Fruit fly (Drosophila melanogaster) whole organism, prepupa: ENCODE results near the gene CG17681.
A peak's percentile ranks its signal among the peaks of the same experiment; 100 is the strongest.

Experiments used
- Blimp-1 ChIP-seq: fragments of 200-800 bp; sonication (Bioruptor generic); optimal IDR thresholded peaks from 3 replicates; lab custom pipeline; 2017; ENCODE audit warnings: missing biosample characterization, missing genetic modification characterization, mild to moderate bottlenecking, moderate library complexity, missing genetic modification reagents
- CG10631 ChIP-seq: fragments of 200-800 bp; sonication (Bioruptor generic); optimal IDR thresholded peaks from 2 replicates; lab custom pipeline; 2016; ENCODE audit warnings: missing biosample characterization, missing genetic modification characterization
- CG10669 ChIP-seq: fragments of 200-800 bp; sonication (Bioruptor generic); optimal IDR thresholded peaks from 3 replicates; lab custom pipeline; 2018; ENCODE audit warnings: missing biosample characterization, mild to moderate bottlenecking, missing genetic modification characterization, moderate library complexity
- CG11294 ChIP-seq: fragments of 200-800 bp; sonication (Bioruptor generic); IDR thresholded peaks from 2 replicates; pipeline ENCODE4 v1.3.6; 2022; ENCODE audit warnings: missing biosample characterization, missing genetic modification characterization
- CG11762 ChIP-seq: fragments of 200-800 bp; sonication (Bioruptor generic); optimal IDR thresholded peaks from 3 replicates; lab custom pipeline; 2016; ENCODE audit warnings: missing biosample characterization, missing genetic modification characterization; ENCODE audit not compliant: insufficient read depth
- CG11902 ChIP-seq: fragments of 200-800 bp; sonication (Bioruptor generic); optimal IDR thresholded peaks from 3 replicates; lab custom pipeline; 2016; ENCODE audit warnings: missing biosample characterization, missing genetic modification characterization
- CG15336 ChIP-seq: fragments of 200-800 bp; sonication (Bioruptor generic); IDR thresholded peaks from 2 replicates; pipeline ENCODE4 v1.3.6; 2022; ENCODE audit warnings: missing biosample characterization, missing genetic modification characterization
- CG1621 ChIP-seq: fragments of 200-800 bp; sonication (Bioruptor generic); optimal IDR thresholded peaks from 3 replicates; lab custom pipeline; 2018; ENCODE audit warnings: missing biosample characterization, mild to moderate bottlenecking, missing genetic modification characterization
- CG16779 ChIP-seq: fragments of 200-800 bp; sonication (Bioruptor generic); optimal IDR thresholded peaks from 3 replicates; lab custom pipeline; 2017; ENCODE audit warnings: missing biosample characterization, mild to moderate bottlenecking, missing genetic modification characterization
- CG31627 ChIP-seq: fragments of 200-800 bp; sonication (Bioruptor generic); optimal IDR thresholded peaks from 3 replicates; lab custom pipeline; 2016; ENCODE audit warnings: missing biosample characterization, missing genetic modification characterization
- CG32006 ChIP-seq: fragments of 200-800 bp; sonication (Bioruptor generic); optimal IDR thresholded peaks from 3 replicates; lab custom pipeline; 2017; ENCODE audit warnings: missing biosample characterization, mild to moderate bottlenecking, missing genetic modification characterization
- CG3919 ChIP-seq: fragments of 200-800 bp; sonication (Bioruptor generic); optimal IDR thresholded peaks from 3 replicates; lab custom pipeline; 2016; ENCODE audit warnings: missing biosample characterization, missing genetic modification characterization
- CG4318 ChIP-seq: fragments of 200-800 bp; sonication (Bioruptor generic); optimal IDR thresholded peaks from 3 replicates; lab custom pipeline; 2017; ENCODE audit warnings: missing biosample characterization, mild to moderate bottlenecking, missing genetic modification characterization
- CG6276 ChIP-seq: fragments of 200-800 bp; sonication (Bioruptor generic); optimal IDR thresholded peaks from 2 replicates; lab custom pipeline; 2017; ENCODE audit warnings: missing biosample characterization, mild to moderate bottlenecking, missing genetic modification characterization
- CG6854 ChIP-seq: fragments of 200-800 bp; sonication (Bioruptor generic); optimal IDR thresholded peaks from 2 replicates; lab custom pipeline; 2017; ENCODE audit warnings: missing biosample characterization, mild to moderate bottlenecking, missing genetic modification characterization
- CG8319 ChIP-seq: fragments of 200-800 bp; sonication (Bioruptor generic); optimal IDR thresholded peaks from 3 replicates; lab custom pipeline; 2016; ENCODE audit warnings: missing biosample characterization, missing genetic modification characterization
- CG9139 ChIP-seq: fragments of 200-800 bp; sonication (Bioruptor generic); optimal IDR thresholded peaks from 3 replicates; lab custom pipeline; 2017; ENCODE audit warnings: missing biosample characterization, mild to moderate bottlenecking, missing genetic modification characterization
- Eip75B ChIP-seq: fragments of 200-800 bp; sonication (Bioruptor generic); optimal IDR thresholded peaks from 3 replicates; lab custom pipeline; 2016; ENCODE audit warnings: missing biosample characterization, missing genetic modification characterization
- Eip78C ChIP-seq: fragments of 200-800 bp; sonication (Bioruptor generic); peaks from one replicate; lab custom pipeline; 2016; ENCODE audit warnings: missing biosample characterization, missing genetic modification characterization
- Eip93F ChIP-seq: fragments of 200-800 bp; sonication (Bioruptor generic); optimal IDR thresholded peaks from 2 replicates; lab custom pipeline; 2016; ENCODE audit warnings: missing biosample characterization, mild to moderate bottlenecking, missing genetic modification characterization
- Ets21C ChIP-seq: fragments of 200-800 bp; sonication (Bioruptor generic); optimal IDR thresholded peaks from 3 replicates; lab custom pipeline; 2016; ENCODE audit warnings: missing biosample characterization, missing genetic modification characterization
- Ets96B ChIP-seq: fragments of 200-800 bp; optimal IDR thresholded peaks from 2 replicates; lab custom pipeline; 2019; ENCODE audit warnings: missing biosample characterization, mild to moderate bottlenecking, missing genetic modification characterization, moderate library complexity
- Hr4 ChIP-seq: fragments of 200-800 bp; sonication (Bioruptor generic); optimal IDR thresholded peaks from 3 replicates; lab custom pipeline; 2016; ENCODE audit warnings: missing biosample characterization, missing genetic modification characterization
- Met ChIP-seq: fragments of 200-800 bp; sonication (Bioruptor generic); optimal IDR thresholded peaks from 3 replicates; lab custom pipeline; 2016; ENCODE audit warnings: missing biosample characterization, missing genetic modification characterization
- Sox102F ChIP-seq: fragments of 200-800 bp; sonication (Bioruptor generic); optimal IDR thresholded peaks from 2 replicates; lab custom pipeline; 2016; ENCODE audit warnings: missing biosample characterization, mild to moderate bottlenecking, missing genetic modification characterization
- Sox14 ChIP-seq: fragments of 200-800 bp; sonication (Bioruptor generic); optimal IDR thresholded peaks from 3 replicates; lab custom pipeline; 2016; ENCODE audit warnings: missing biosample characterization, missing genetic modification characterization
- cyc ChIP-seq: fragments of 200-800 bp; sonication (Bioruptor generic); optimal IDR thresholded peaks from 3 replicates; lab custom pipeline; 2016; ENCODE audit warnings: missing biosample characterization, missing genetic modification characterization
- dac ChIP-seq: fragments of 200-800 bp; sonication (Bioruptor generic); optimal IDR thresholded peaks from 2 replicates; lab custom pipeline; 2017; ENCODE audit warnings: missing biosample characterization, mild to moderate bottlenecking, missing genetic modification characterization
- dsx ChIP-seq: fragments of 200-800 bp; optimal IDR thresholded peaks from 3 replicates; lab custom pipeline; 2019; ENCODE audit warnings: missing biosample characterization, mild to moderate bottlenecking, missing genetic modification characterization, moderate library complexity; ENCODE audit not compliant: poor library complexity, severe bottlenecking
- eg ChIP-seq: fragments of 200-800 bp; sonication (Bioruptor generic); IDR thresholded peaks from 3 replicates; pipeline ENCODE4 v1.3.6; 2022; ENCODE audit warnings: missing biosample characterization, missing genetic modification characterization
- esn ChIP-seq: fragments of 200-800 bp; sonication (Bioruptor generic); optimal IDR thresholded peaks from 2 replicates; lab custom pipeline; 2016; ENCODE audit warnings: missing biosample characterization, mild to moderate bottlenecking, missing genetic modification characterization, moderate library complexity
- fd59A ChIP-seq: fragments of 200-800 bp; sonication (Bioruptor generic); optimal IDR thresholded peaks from 2 replicates; lab custom pipeline; 2017; ENCODE audit warnings: missing biosample characterization, mild to moderate bottlenecking, missing genetic modification characterization, missing genetic modification reagents
- fkh ChIP-seq: fragments of 200-800 bp; sonication (Bioruptor generic); optimal IDR thresholded peaks from 3 replicates; lab custom pipeline; 2017; ENCODE audit warnings: missing biosample characterization, mild to moderate bottlenecking, missing genetic modification characterization, moderate library complexity
- lz ChIP-seq: fragments of 200-800 bp; sonication (Bioruptor generic); optimal IDR thresholded peaks from 3 replicates; lab custom pipeline; 2016; ENCODE audit warnings: missing biosample characterization, missing genetic modification characterization
- net ChIP-seq: fragments of 200-800 bp; sonication (Bioruptor generic); optimal IDR thresholded peaks from 3 replicates; lab custom pipeline; 2016; ENCODE audit warnings: missing biosample characterization, missing genetic modification characterization
- pdm3 ChIP-seq: fragments of 200-800 bp; sonication (Bioruptor generic); optimal IDR thresholded peaks from 3 replicates; lab custom pipeline; 2016; ENCODE audit warnings: missing biosample characterization, missing genetic modification characterization
- salr ChIP-seq, 2 experiments: fragments of 200-800 bp; sonication (Bioruptor generic); optimal IDR thresholded peaks; 3 replicates each; lab custom pipeline; 2016 to 2018; ENCODE audit warnings: missing biosample characterization in 2 of 2, missing genetic modification characterization in 2 of 2, mild to moderate bottlenecking in 1 of 2
- ss ChIP-seq, 2 experiments: fragments of 200-800 bp; sonication (Bioruptor generic); optimal IDR thresholded peaks; 2 replicates in 1 of 2; 3 replicates in 1 of 2; lab custom pipeline; 2017 to 2018; ENCODE audit warnings: mild to moderate bottlenecking in 2 of 2, missing biosample characterization in 2 of 2, missing genetic modification characterization in 2 of 2, moderate library complexity in 1 of 2
- svp ChIP-seq: fragments of 200-800 bp; sonication (Bioruptor generic); peaks from one replicate; lab custom pipeline; 2016; ENCODE audit warnings: missing biosample characterization, missing genetic modification characterization
- vri ChIP-seq: fragments of 200-800 bp; sonication (Bioruptor generic); optimal IDR thresholded peaks from 3 replicates; lab custom pipeline; 2016; ENCODE audit warnings: missing biosample characterization, mild to moderate bottlenecking, missing genetic modification characterization

CG17681 gene

DNA sequence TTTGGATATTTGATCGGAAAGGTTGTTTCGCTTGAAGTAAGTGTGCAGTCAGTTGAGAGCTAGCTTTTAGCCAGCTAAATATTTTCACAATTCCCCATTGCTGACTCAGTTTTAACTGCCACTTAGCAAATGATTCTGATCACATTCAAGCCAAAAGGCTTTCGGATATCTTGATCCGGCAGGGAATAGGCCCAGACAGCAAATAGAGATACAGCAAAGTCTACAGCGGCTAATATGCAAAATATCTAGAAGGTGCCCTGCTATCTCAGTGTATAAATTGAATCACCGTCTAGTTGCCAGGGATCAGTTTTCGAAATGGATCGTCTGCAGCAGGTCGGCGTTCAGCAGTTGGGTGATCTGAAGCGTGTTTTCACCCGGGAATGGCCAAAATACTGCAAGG, 1.6 kb downstream of the CG17681 start, which contains the start of gene CG15155:
TSS of gene CG15155 (plus strand) at position 301 of the 400 bp plus-strand sequence.
- TF ChIP-seq vri (GFP tag; lab: Kevin White, UChicago) (no peak), salr (GFP tag; optimal IDR thresholded peaks at IDR 0.05; lab: Kevin White, UChicago) (no peak), lz (GFP tag; lab: Kevin White, UChicago) (no peak), CG10669 (GFP tag; lab: Kevin White, UChicago) (no peak), esn (GFP tag; lab: Kevin White, UChicago) (no peak), Eip93F (GFP tag; lab: Kevin White, UChicago) (no peak), cyc (GFP tag; lab: Kevin White, UChicago) (no peak)

DNA sequence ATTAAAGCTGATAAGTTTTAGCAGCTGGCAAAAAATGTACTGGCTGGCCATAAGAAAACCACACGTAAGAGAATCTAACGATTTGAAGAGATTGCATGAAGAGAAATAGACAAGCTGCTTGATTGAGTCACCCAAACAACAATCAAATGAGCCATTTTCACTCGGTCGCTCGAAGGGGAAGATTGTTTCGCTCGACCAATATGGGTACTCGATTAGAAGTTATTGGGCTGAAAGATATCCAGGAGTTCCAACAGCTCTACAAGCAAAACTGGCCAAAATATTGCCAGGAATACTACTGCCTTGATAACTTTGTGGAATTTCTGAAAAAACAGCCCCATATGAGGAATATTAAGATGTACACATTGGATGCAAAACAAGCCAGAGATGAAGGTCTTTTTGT, 3.0 kb downstream of the CG17681 start, which contains the start of gene CG5783:
TSS of gene CG5783 (plus strand) at position 167 of the 400 bp plus-strand sequence.
- TF ChIP-seq CG1621 (tag; lab: Kevin White, UChicago) (no peak), CG9139 (GFP tag; lab: Kevin White, UChicago) (no peak), Sox14 (no peak), dac (GFP tag; lab: Kevin White, UChicago) (no peak), ss (GFP tag; optimal IDR thresholded peaks at IDR 0.05; lab: Kevin White, UChicago) (no peak), CG16779 (tag; lab: Kevin White, UChicago) (no peak), Eip93F (GFP tag; lab: Kevin White, UChicago) (no peak), lz (GFP tag; lab: Kevin White, UChicago) (no peak), eg (GFP tag; lab: Robert Waterston, UW) (no peak), Met (GFP tag; lab: Kevin White, UChicago) (no peak), CG32006 (GFP tag; lab: Kevin White, UChicago) (no peak), fd59A (GFP tag; lab: Kevin White, UChicago) (no peak)

DNA sequence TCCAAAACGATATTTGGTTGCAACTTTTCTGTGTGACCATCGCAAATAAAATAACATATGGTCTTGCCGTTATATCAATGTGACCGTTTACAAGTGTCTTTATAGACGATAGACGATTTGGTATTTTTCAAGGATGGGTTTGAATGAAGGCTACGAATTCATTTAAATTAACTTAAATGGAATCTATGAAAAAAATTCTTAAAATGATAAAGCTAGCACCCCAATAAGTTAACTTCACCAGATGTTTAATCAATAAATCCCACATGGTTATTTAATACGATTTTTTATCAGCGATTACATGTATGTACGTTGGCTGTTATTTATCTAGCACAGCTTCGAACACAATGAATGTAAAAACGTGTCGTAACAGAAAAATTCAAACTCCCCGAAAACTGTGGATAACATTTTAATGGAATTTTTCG, 5.7 kb downstream of the CG17681 start:
- TF ChIP-seq fkh (GFP tag; lab: Kevin White, UChicago) = peak; percentile 20
- TF ChIP-seq CG31627 (GFP tag; lab: Kevin White, UChicago) = no peak

dm6 chr2L:18159172-18159571, 6.2 kb downstream of the CG17681 start, which contains the start of gene JMJD4:
Gene JMJD4 (minus strand): TSS chr2L:18159272.
- TF ChIP-seq CG10669 (GFP tag; lab: Kevin White, UChicago) (no peak), CG3919 (GFP tag; lab: Kevin White, UChicago) (no peak), Eip78C (GFP tag; lab: Kevin White, UChicago) (no peak), Sox14 (no peak), fkh (GFP tag; lab: Kevin White, UChicago) (no peak), pdm3 (GFP tag; lab: Kevin White, UChicago) (no peak), Met (GFP tag; lab: Kevin White, UChicago) (no peak), Eip93F (GFP tag; lab: Kevin White, UChicago) (no peak), CG32006 (GFP tag; lab: Kevin White, UChicago) (no peak), dsx (GFP tag; lab: Kevin White, UChicago) (no peak), CG6854 (GFP tag; lab: Kevin White, UChicago) (no peak), Eip75B (GFP tag; lab: Kevin White, UChicago) (no peak), CG8319 (GFP tag; lab: Kevin White, UChicago) (no peak), CG6276 (GFP tag; lab: Kevin White, UChicago) (no peak)

DNA sequence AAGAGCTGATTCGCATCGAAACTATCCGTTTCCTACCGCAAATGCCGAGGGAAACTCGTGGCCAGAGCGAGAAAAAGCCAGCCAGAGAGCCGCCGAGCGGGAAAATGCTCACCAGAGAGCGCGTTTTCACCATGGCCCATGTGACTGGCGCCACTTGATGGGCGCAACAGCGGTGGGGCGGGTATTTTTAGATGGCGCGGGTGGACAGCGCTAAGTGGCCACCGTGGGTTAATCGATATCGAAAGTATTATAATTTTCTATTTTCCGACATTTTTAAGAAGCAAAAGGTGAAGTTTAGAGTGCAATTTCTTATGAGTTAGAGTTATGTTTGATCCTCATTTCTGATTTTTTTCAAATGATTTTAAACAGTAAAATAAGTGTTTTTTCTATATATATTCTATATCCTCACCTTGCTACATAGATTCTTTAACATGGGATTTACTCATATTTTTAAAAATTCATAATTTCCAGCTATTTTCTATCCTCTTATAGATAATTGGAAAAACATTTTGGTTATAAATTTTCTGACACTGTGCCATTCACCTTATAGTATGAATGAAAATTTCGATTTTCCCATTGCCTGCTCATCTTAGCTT, 31.8 kb downstream of the CG17681 start, which contains the start of gene Ptp36E:
TSS of gene Ptp36E (minus strand) at position 360 of the 596 bp plus-strand sequence.
- TF ChIP-seq cyc (GFP tag; lab: Kevin White, UChicago) = no peak
- TF ChIP-seq Ets21C (GFP tag; lab: Kevin White, UChicago) = no peak
- no peak for TF ChIP-seq vri (GFP tag; lab: Kevin White, UChicago)
- peak; percentile 78 for TF ChIP-seq eg (GFP tag; lab: Robert Waterston, UW)
- peak; percentile 77 for TF ChIP-seq CG6276 (GFP tag; lab: Kevin White, UChicago)
- TF ChIP-seq svp (GFP tag; lab: Kevin White, UChicago) = peak; percentile 66
- peak; percentile 76 for TF ChIP-seq Hr4 (GFP tag; lab: Kevin White, UChicago)
- TF ChIP-seq CG10631 (GFP tag; lab: Kevin White, UChicago) = peak; percentile 60
- TF ChIP-seq net (GFP tag; lab: Kevin White, UChicago) = peak; percentile 36
- TF ChIP-seq CG10669 (GFP tag; lab: Kevin White, UChicago) = peak; percentile 42
- peak; percentile 59 for TF ChIP-seq CG4318 (GFP tag; lab: Kevin White, UChicago)
- TF ChIP-seq CG15336 (GFP tag; lab: Robert Waterston, UW) = peak; percentile 84
- TF ChIP-seq Blimp-1 (GFP tag; lab: Kevin White, UChicago) = no peak
- TF ChIP-seq CG11762 (GFP tag; lab: Kevin White, UChicago) = peak; percentile 23
- no peak for TF ChIP-seq dac (GFP tag; lab: Kevin White, UChicago)
- no peak for TF ChIP-seq Eip93F (GFP tag; lab: Kevin White, UChicago)
- no peak for TF ChIP-seq CG11902
- TF ChIP-seq Sox102F (GFP tag; lab: Kevin White, UChicago) = no peak
- TF ChIP-seq CG11294 = peak; percentile 81; the same call in 1 of the 2 replicates
- TF ChIP-seq pdm3 (GFP tag; lab: Kevin White, UChicago) = peak; percentile 45
- peak; percentile 72 for TF ChIP-seq Ets96B
